Worm (Caenorhabditis elegans) whole organism, mixed stage, embryonic: ENCODE data around the gene nstp-10.

Experiments
- M03D4.4 ChIP-seq: sonication (generic microtip); optimal IDR thresholded peaks from 2 replicates; lab custom pipeline; 2017; ENCODE audit warnings: mild to moderate bottlenecking, missing genetic modification characterization, missing compliant biosample characterization
- bed-3 ChIP-seq: fragments of 200-800 bp; sonication (Bioruptor generic); optimal IDR thresholded peaks from 3 replicates; lab custom pipeline; 2018; ENCODE audit warnings: mild to moderate bottlenecking, missing genetic modification characterization, moderate library complexity, missing compliant biosample characterization
- blmp-1 ChIP-seq: fragments of 150-350 bp; optimal IDR thresholded peaks from 2 replicates; lab custom pipeline; 2014; ENCODE audit warnings: missing biosample characterization, missing genetic modification characterization
- ceh-39 ChIP-seq: fragments of 150-350 bp; optimal IDR thresholded peaks from 2 replicates; lab custom pipeline; 2014; ENCODE audit warnings: missing biosample characterization, missing genetic modification characterization
- ceh-43 ChIP-seq: fragments of 200-800 bp; sonication (Bioruptor generic); optimal IDR thresholded peaks from 2 replicates; lab custom pipeline; 2018; ENCODE audit warnings: mild to moderate bottlenecking, missing genetic modification characterization, moderate library complexity, missing compliant biosample characterization
- ceh-83 ChIP-seq: fragments of 200-800 bp; sonication (Bioruptor generic); optimal IDR thresholded peaks from 2 replicates; lab custom pipeline; 2018; ENCODE audit warnings: mild to moderate bottlenecking, missing genetic modification characterization, missing compliant biosample characterization
- ces-1 ChIP-seq: fragments of 150-350 bp; optimal IDR thresholded peaks from 2 replicates; lab custom pipeline; 2014; ENCODE audit warnings: missing biosample characterization, missing genetic modification reagents, missing genetic modification characterization
- cnd-1 ChIP-seq: fragments of 200-800 bp; sonication (Bioruptor generic); optimal IDR thresholded peaks from 2 replicates; lab custom pipeline; 2018; ENCODE audit warnings: mild to moderate bottlenecking, missing genetic modification characterization, missing compliant biosample characterization
- drap-1 ChIP-seq: fragments of 200-800 bp; sonication (Bioruptor generic); optimal IDR thresholded peaks from 3 replicates; lab custom pipeline; 2018; ENCODE audit warnings: mild to moderate bottlenecking, missing genetic modification characterization, missing compliant biosample characterization
- elt-1 ChIP-seq: sonication (generic microtip); optimal IDR thresholded peaks from 2 replicates; lab custom pipeline; 2017; ENCODE audit warnings: missing genetic modification characterization, mild to moderate bottlenecking, missing compliant biosample characterization, antibody characterized with exemption, moderate library complexity, borderline replicate concordance; ENCODE audit not compliant: insufficient read depth
- elt-3 ChIP-seq: fragments of 150-350 bp; optimal IDR thresholded peaks from 2 replicates; lab custom pipeline; 2014; ENCODE audit warnings: missing biosample characterization, missing genetic modification characterization
- flh-1 ChIP-seq: fragments of 200-800 bp; sonication (Bioruptor generic); optimal IDR thresholded peaks from 2 replicates; lab custom pipeline; 2018; ENCODE audit warnings: mild to moderate bottlenecking, missing genetic modification characterization, moderate library complexity, missing compliant biosample characterization
- ham-2 ChIP-seq: fragments of 200-800 bp; sonication (Bioruptor generic); optimal IDR thresholded peaks from 2 replicates; lab custom pipeline; 2018; ENCODE audit warnings: mild to moderate bottlenecking, missing genetic modification characterization, missing compliant biosample characterization
- hlh-1 ChIP-seq: fragments of 150-350 bp; optimal IDR thresholded peaks from 2 replicates; lab custom pipeline; 2014; ENCODE audit warnings: missing biosample characterization, missing genetic modification reagents, missing genetic modification characterization
- lin-13 ChIP-seq: fragments of 150-350 bp; optimal IDR thresholded peaks from 2 replicates; lab custom pipeline; 2014; ENCODE audit warnings: missing biosample characterization, missing genetic modification characterization
- lin-32 ChIP-seq: fragments of 200-800 bp; sonication (Bioruptor generic); optimal IDR thresholded peaks from 2 replicates; lab custom pipeline; 2018; ENCODE audit warnings: mild to moderate bottlenecking, missing genetic modification characterization, missing compliant biosample characterization
- lsy-2 ChIP-seq: fragments of 150-350 bp; optimal IDR thresholded peaks from 2 replicates; lab custom pipeline; 2014; ENCODE audit warnings: missing biosample characterization, missing genetic modification characterization
- mab-5 ChIP-seq: fragments of 150-350 bp; optimal IDR thresholded peaks from 2 replicates; lab custom pipeline; 2014; ENCODE audit warnings: missing biosample characterization, missing genetic modification characterization
- mep-1 ChIP-seq: fragments of 150-350 bp; optimal IDR thresholded peaks from 2 replicates; lab custom pipeline; 2017; ENCODE audit warnings: missing biosample characterization, missing genetic modification reagents, missing genetic modification characterization, inconsistent platforms
- mls-2 ChIP-seq: sonication (generic microtip); optimal IDR thresholded peaks from 2 replicates; lab custom pipeline; 2016; ENCODE audit warnings: mild to moderate bottlenecking, missing genetic modification characterization, moderate library complexity, missing compliant biosample characterization
- nhr-12 ChIP-seq: fragments of 150-350 bp; optimal IDR thresholded peaks from 2 replicates; lab custom pipeline; 2014; ENCODE audit warnings: missing biosample characterization, missing genetic modification characterization
- nhr-2 ChIP-seq: fragments of 150-350 bp; optimal IDR thresholded peaks from 2 replicates; lab custom pipeline; 2014; ENCODE audit warnings: missing biosample characterization, missing genetic modification characterization
- nhr-237 ChIP-seq: fragments of 150-350 bp; optimal IDR thresholded peaks from 2 replicates; lab custom pipeline; 2014; ENCODE audit warnings: missing biosample characterization, missing genetic modification characterization
- nhr-28 ChIP-seq: fragments of 150-350 bp; optimal IDR thresholded peaks from 2 replicates; lab custom pipeline; 2014; ENCODE audit warnings: missing biosample characterization, missing genetic modification characterization
- nhr-76 ChIP-seq: sonication (generic microtip); optimal IDR thresholded peaks from 2 replicates; lab custom pipeline; 2017; ENCODE audit warnings: missing biosample characterization, missing genetic modification characterization
- pha-4 ChIP-seq: fragments of 150-350 bp; optimal IDR thresholded peaks from 2 replicates; lab custom pipeline; 2018; ENCODE audit warnings: missing biosample characterization, missing genetic modification reagents, missing genetic modification characterization
- sem-2 ChIP-seq: fragments of 200-800 bp; sonication (Bioruptor generic); optimal IDR thresholded peaks from 2 replicates; lab custom pipeline; 2018; ENCODE audit warnings: mild to moderate bottlenecking, missing genetic modification characterization, missing compliant biosample characterization
- snpc-4 ChIP-seq: fragments of 150-350 bp; optimal IDR thresholded peaks from 2 replicates; lab custom pipeline; 2014; ENCODE audit warnings: missing biosample characterization, missing genetic modification characterization
- sptf-1 ChIP-seq: sonication (generic microtip); optimal IDR thresholded peaks from 2 replicates; lab custom pipeline; 2017; ENCODE audit warnings: mild to moderate bottlenecking, missing genetic modification characterization, moderate library complexity, missing compliant biosample characterization
- tbx-8 ChIP-seq: fragments of 200-800 bp; sonication (Bioruptor generic); optimal IDR thresholded peaks from 2 replicates; lab custom pipeline; 2018; ENCODE audit warnings: mild to moderate bottlenecking, missing genetic modification characterization, moderate library complexity, missing compliant biosample characterization
- unc-120 ChIP-seq: sonication (generic microtip); optimal IDR thresholded peaks from 2 replicates; lab custom pipeline; 2017; ENCODE audit warnings: missing genetic modification characterization, missing compliant biosample characterization; ENCODE audit not compliant: poor library complexity, severe bottlenecking
- unc-39 ChIP-seq: fragments of 150-350 bp; optimal IDR thresholded peaks from 2 replicates; lab custom pipeline; 2014; ENCODE audit warnings: missing biosample characterization, missing genetic modification characterization
- unc-62 ChIP-seq: fragments of 150-350 bp; optimal IDR thresholded peaks from 2 replicates; lab custom pipeline; 2014; ENCODE audit warnings: missing biosample characterization, missing genetic modification reagents, missing genetic modification characterization
- zip-8 ChIP-seq: fragments of 150-350 bp; optimal IDR thresholded peaks from 2 replicates; lab custom pipeline; 2014; ENCODE audit warnings: missing biosample characterization, missing genetic modification characterization
- ztf-11 ChIP-seq: fragments of 150-350 bp; optimal IDR thresholded peaks from 2 replicates; lab custom pipeline; 2014; ENCODE audit warnings: missing biosample characterization, missing genetic modification characterization

Gene nstp-10

ce11 chrV:9507742-9508141 is 41.9 kb downstream of the nstp-10 start, which contains the start of gene acs-14:
acs-14 (plus strand) TSS chrV:9508132.
- TF ChIP-seq tbx-8: no peak
- TF ChIP-seq nhr-76 (tag; lab: Kevin White, UChicago): no peak
- no peak for TF ChIP-seq mep-1
- no peak for TF ChIP-seq unc-39 (tag; lab: Kevin White, UChicago)
- TF ChIP-seq lin-32: no peak
- TF ChIP-seq nhr-12 (tag; lab: Kevin White, UChicago): no peak
- no peak for TF ChIP-seq M03D4.4 (tag; lab: Kevin White, UChicago)
- TF ChIP-seq ceh-39 (tag; lab: Kevin White, UChicago): no peak
- no peak for TF ChIP-seq snpc-4 (tag; lab: Kevin White, UChicago)
- TF ChIP-seq mab-5 (tag; lab: Kevin White, UChicago): no peak
- TF ChIP-seq sem-2 (GFP tag; lab: Kevin White, UChicago): no peak

- TF ChIP-seq elt-3 (tag; lab: Kevin White, UChicago) (no peak), ham-2 (GFP tag; lab: Kevin White, UChicago) (no peak), cnd-1 (tag; lab: Kevin White, UChicago) (no peak), tbx-8 (no peak), elt-1 (tag; lab: Kevin White, UChicago) (no peak), mep-1 (no peak), pha-4 (tag; lab: Kevin White, UChicago) (no peak), blmp-1 (tag; lab: Kevin White, UChicago) (no peak), nhr-28 (tag; lab: Kevin White, UChicago) (no peak), sem-2 (GFP tag; lab: Kevin White, UChicago) (no peak), mls-2 (tag; lab: Kevin White, UChicago) (no peak), unc-39 (tag; lab: Kevin White, UChicago) (no peak), nhr-76 (tag; lab: Kevin White, UChicago) (no peak)
Observed at ce11 chrV:9506931-9507330, 42.7 kb downstream of the nstp-10 start.

ce11 chrV:9504474-9504960 is 45.1 kb downstream of the nstp-10 start, which contains the start of gene haao-1:
haao-1 (plus strand) TSS chrV:9504910.
- TF ChIP-seq lsy-2 (tag; lab: Kevin White, UChicago) (no peak), nhr-12 (tag; lab: Kevin White, UChicago) (no peak), sem-2 (GFP tag; lab: Kevin White, UChicago) (no peak), tbx-8 (no peak), zip-8 (tag; lab: Kevin White, UChicago) (no peak), lin-13 (no peak), elt-1 (tag; lab: Kevin White, UChicago) (no peak), sptf-1 (tag; lab: Kevin White, UChicago) (no peak), pha-4 (tag; lab: Kevin White, UChicago) (no peak), unc-120 (tag; lab: Kevin White, UChicago) (no peak), blmp-1 (tag; lab: Kevin White, UChicago) (no peak), ces-1 (GFP tag; lab: Kevin White, UChicago) (no peak), ztf-11 (no peak), mab-5 (tag; lab: Kevin White, UChicago) (no peak), elt-3 (tag; lab: Kevin White, UChicago) (no peak)
- TF ChIP-seq, all 35 proteins: peak for 0

- TF ChIP-seq blmp-1 (tag; lab: Kevin White, UChicago): no peak
- TF ChIP-seq ham-2 (GFP tag; lab: Kevin White, UChicago): peak; percentile 93
- no peak for TF ChIP-seq ceh-39 (tag; lab: Kevin White, UChicago)
- no peak for TF ChIP-seq ztf-11
- TF ChIP-seq unc-62 (GFP tag; lab: Kevin White, UChicago): no peak
- TF ChIP-seq nhr-28 (tag; lab: Kevin White, UChicago): no peak
- no peak for TF ChIP-seq pha-4 (tag; lab: Kevin White, UChicago)
- peak; percentile 62 for TF ChIP-seq mep-1
- TF ChIP-seq M03D4.4 (tag; lab: Kevin White, UChicago): peak; percentile 93
- TF ChIP-seq nhr-12 (tag; lab: Kevin White, UChicago): peak; percentile 27
- TF ChIP-seq nhr-237: no peak
- peak; percentile 96 for TF ChIP-seq mls-2 (tag; lab: Kevin White, UChicago)
- peak; percentile 88 for TF ChIP-seq sem-2 (GFP tag; lab: Kevin White, UChicago)
- no peak for TF ChIP-seq nhr-2
- peak; percentile 31 for TF ChIP-seq lin-13
- peak; percentile 68 for TF ChIP-seq flh-1 (GFP tag; lab: Kevin White, UChicago)
- peak; percentile 88 for TF ChIP-seq cnd-1 (tag; lab: Kevin White, UChicago)
- peak; percentile 67 for TF ChIP-seq ces-1 (GFP tag; lab: Kevin White, UChicago)
- TF ChIP-seq lsy-2 (tag; lab: Kevin White, UChicago): no peak
- TF ChIP-seq drap-1 (GFP tag; lab: Kevin White, UChicago): peak; percentile 92
- no peak for TF ChIP-seq zip-8 (tag; lab: Kevin White, UChicago)
- TF ChIP-seq hlh-1 (tag; lab: Kevin White, UChicago): peak; percentile 40
- no peak for TF ChIP-seq mab-5 (tag; lab: Kevin White, UChicago)
- TF ChIP-seq bed-3 (GFP tag; lab: Kevin White, UChicago): peak; percentile 82
- TF ChIP-seq elt-3 (tag; lab: Kevin White, UChicago): no peak
- peak; percentile 91 for TF ChIP-seq unc-120 (tag; lab: Kevin White, UChicago)
- TF ChIP-seq ceh-43 (GFP tag; lab: Kevin White, UChicago): peak; percentile 89
- TF ChIP-seq unc-39 (tag; lab: Kevin White, UChicago): no peak
- TF ChIP-seq ceh-83 (GFP tag; lab: Kevin White, UChicago): peak; percentile 94
- no peak for TF ChIP-seq nhr-76 (tag; lab: Kevin White, UChicago)
- no peak for TF ChIP-seq snpc-4 (tag; lab: Kevin White, UChicago)
- no peak for TF ChIP-seq elt-1 (tag; lab: Kevin White, UChicago)
- TF ChIP-seq lin-32: peak; percentile 87
- peak; percentile 84 for TF ChIP-seq tbx-8
- TF ChIP-seq sptf-1 (tag; lab: Kevin White, UChicago): peak; percentile 95
Observed at ce11 chrV:9503152-9503817, 46.4 kb downstream of the nstp-10 start.
